Worm (Caenorhabditis elegans) whole organism, L1 larva: Measurements from ENCODE around the gene ncx-6.
A peak's percentile ranks its signal among the peaks of the same experiment; 100 is the strongest.

Experiments used
- aha-1 ChIP-seq: fragments of 150-350 bp; optimal IDR thresholded peaks from 2 replicates; lab custom pipeline; 2014; ENCODE audit warnings: missing biosample characterization, missing genetic modification characterization
- alr-1 ChIP-seq: fragments of 200-800 bp; sonication (Bioruptor generic); optimal IDR thresholded peaks from 2 replicates; lab custom pipeline; 2018; ENCODE audit warnings: borderline replicate concordance, mild to moderate bottlenecking, missing genetic modification characterization, missing compliant biosample characterization
- aly-2 ChIP-seq: fragments of 150-350 bp; optimal IDR thresholded peaks from 2 replicates; lab custom pipeline; 2014; ENCODE audit warnings: missing biosample characterization, missing genetic modification characterization
- ama-1 ChIP-seq: fragments of 150-350 bp; optimal IDR thresholded peaks from 2 replicates; lab custom pipeline; 2014
- ceh-82 ChIP-seq, 3 experiments: fragments of 150-350 bp in 1 of 3; sonication (generic microtip) in 2 of 3; optimal IDR thresholded peaks; 2 replicates each; lab custom pipeline; 2014 to 2017; ENCODE audit warnings: missing biosample characterization in 3 of 3, missing genetic modification characterization in 3 of 3
- ceh-88 ChIP-seq: fragments of 200-800 bp; sonication (Bioruptor generic); IDR thresholded peaks from 2 replicates; pipeline ENCODE4 v1.3.6; 2022; ENCODE audit warnings: missing genetic modification characterization, missing compliant biosample characterization
- ceh-90 ChIP-seq: sonication (generic microtip); optimal IDR thresholded peaks from 2 replicates; lab custom pipeline; 2016; ENCODE audit warnings: missing genetic modification characterization, missing compliant biosample characterization
- ces-1 ChIP-seq: fragments of 150-350 bp; optimal IDR thresholded peaks from 2 replicates; lab custom pipeline; 2014; ENCODE audit warnings: missing biosample characterization, missing genetic modification reagents, missing genetic modification characterization
- efl-1 ChIP-seq, 4 experiments: fragments of 150-350 bp; optimal IDR thresholded peaks in 3 of 4; peaks in 1 of 4; 1 replicate in 1 of 4; 2 replicates in 3 of 4; lab custom pipeline; 2014; ENCODE audit warnings: missing biosample characterization in 2 of 4, missing genetic modification characterization in 2 of 4, missing genetic modification reagents in 2 of 4
- efl-3 ChIP-seq: fragments of 200-800 bp; sonication (Bioruptor generic); optimal IDR thresholded peaks from 2 replicates; lab custom pipeline; 2018; ENCODE audit warnings: mild to moderate bottlenecking, missing genetic modification characterization, missing compliant biosample characterization
- egl-27 ChIP-seq, 2 experiments: fragments of 150-350 bp in 1 of 2; sonication (generic microtip); optimal IDR thresholded peaks; 3 replicates each; lab custom pipeline; 2017 to 2018; ENCODE audit warnings: missing biosample characterization in 2 of 2, missing genetic modification characterization in 2 of 2, missing genetic modification reagents in 2 of 2
- elt-2 ChIP-seq: sonication (generic microtip); optimal IDR thresholded peaks from 2 replicates; lab custom pipeline; 2016; ENCODE audit warnings: missing genetic modification characterization, mild to moderate bottlenecking, inconsistent platforms, missing compliant biosample characterization, missing genetic modification reagents
- elt-3 ChIP-seq, 6 experiments: fragments of 150-350 bp in 1 of 6; sonication (generic microtip); optimal IDR thresholded peaks; 2 replicates each; lab custom pipeline; 2017 to 2018; ENCODE audit warnings: missing biosample characterization in 6 of 6, missing genetic modification characterization in 6 of 6, inconsistent platforms in 1 of 6
- ets-5 ChIP-seq: fragments of 200-800 bp; sonication (Bioruptor generic); IDR thresholded peaks from 2 replicates; pipeline ENCODE4 v1.3.6; 2022; ENCODE audit warnings: missing genetic modification characterization, missing compliant biosample characterization
- fkh-4 ChIP-seq: sonication (generic microtip); optimal IDR thresholded peaks from 2 replicates; lab custom pipeline; 2016; ENCODE audit warnings: missing compliant biosample characterization, missing genetic modification characterization, borderline replicate concordance
- grh-1 ChIP-seq: fragments of 200-800 bp; sonication (Bioruptor generic); IDR thresholded peaks from 2 replicates; pipeline ENCODE4 v1.3.6; 2022; ENCODE audit warnings: missing genetic modification reagents, missing genetic modification characterization, missing compliant biosample characterization
- hlh-4 ChIP-seq: sonication (generic microtip); optimal IDR thresholded peaks from 2 replicates; lab custom pipeline; 2016; ENCODE audit warnings: mild to moderate bottlenecking, missing genetic modification characterization, missing compliant biosample characterization
- irx-1 ChIP-seq: sonication (generic microtip); optimal IDR thresholded peaks from 2 replicates; lab custom pipeline; 2016; ENCODE audit warnings: missing genetic modification characterization, missing compliant biosample characterization
- jun-1 ChIP-seq: fragments of 150-350 bp; optimal IDR thresholded peaks from 2 replicates; lab custom pipeline; 2014; ENCODE audit warnings: missing biosample characterization, missing genetic modification reagents, missing genetic modification characterization
- lin-13 ChIP-seq: fragments of 150-350 bp; optimal IDR thresholded peaks from 2 replicates; lab custom pipeline; 2014; ENCODE audit warnings: missing biosample characterization, missing genetic modification reagents, missing genetic modification characterization
- lin-14 ChIP-seq: fragments of 200-800 bp; sonication (Bioruptor generic); optimal IDR thresholded peaks from 2 replicates; lab custom pipeline; 2018; ENCODE audit warnings: mild to moderate bottlenecking, missing genetic modification characterization, moderate library complexity, missing compliant biosample characterization
- lin-39 ChIP-seq: fragments of 150-350 bp; optimal IDR thresholded peaks from 2 replicates; lab custom pipeline; 2014; ENCODE audit warnings: missing biosample characterization, missing genetic modification reagents, missing genetic modification characterization
- lir-3 ChIP-seq: sonication (generic microtip); optimal IDR thresholded peaks from 2 replicates; lab custom pipeline; 2016; ENCODE audit warnings: mild to moderate bottlenecking, missing genetic modification characterization, moderate library complexity, missing compliant biosample characterization; ENCODE audit not compliant: poor library complexity
- lsy-2 ChIP-seq, 2 experiments: fragments of 150-350 bp; optimal IDR thresholded peaks; 2 replicates each; lab custom pipeline; 2014; ENCODE audit warnings: missing biosample characterization in 2 of 2, missing genetic modification characterization in 2 of 2
- mab-9 ChIP-seq: fragments of 200-800 bp; sonication (Bioruptor generic); IDR thresholded peaks from 2 replicates; pipeline ENCODE4 v1.3.6; 2022; ENCODE audit warnings: missing genetic modification reagents, missing genetic modification characterization, missing compliant biosample characterization
- mef-2 ChIP-seq: fragments of 150-350 bp; optimal IDR thresholded peaks from 2 replicates; lab custom pipeline; 2014; ENCODE audit warnings: missing biosample characterization, missing genetic modification characterization
- mep-1 ChIP-seq: fragments of 150-350 bp; optimal IDR thresholded peaks from 2 replicates; lab custom pipeline; 2014; ENCODE audit warnings: missing biosample characterization, missing genetic modification characterization
- nhr-19 ChIP-seq: fragments of 200-800 bp; sonication (Bioruptor generic); conservative IDR thresholded peaks from 2 replicates; pipeline ENCODE4 v1.3.6; 2022; ENCODE audit warnings: missing genetic modification characterization, missing compliant biosample characterization
- nhr-20 ChIP-seq: sonication (generic microtip); optimal IDR thresholded peaks from 2 replicates; lab custom pipeline; 2016; ENCODE audit warnings: mild to moderate bottlenecking, missing genetic modification characterization, missing compliant biosample characterization
- nhr-28 ChIP-seq: fragments of 150-350 bp; optimal IDR thresholded peaks from 2 replicates; lab custom pipeline; 2014; ENCODE audit warnings: missing biosample characterization, missing genetic modification characterization
- nhr-47 ChIP-seq: sonication (generic microtip); optimal IDR thresholded peaks from 2 replicates; lab custom pipeline; 2016; ENCODE audit warnings: mild to moderate bottlenecking, missing genetic modification characterization, moderate library complexity, missing compliant biosample characterization
- nhr-71 ChIP-seq: sonication (generic microtip); optimal IDR thresholded peaks from 2 replicates; lab custom pipeline; 2016; ENCODE audit warnings: mild to moderate bottlenecking, missing genetic modification characterization, moderate library complexity, missing compliant biosample characterization
- nhr-77 ChIP-seq: fragments of 150-350 bp; optimal IDR thresholded peaks from 2 replicates; lab custom pipeline; 2014; ENCODE audit warnings: missing biosample characterization, missing genetic modification characterization
- nhr-84 ChIP-seq: sonication (generic microtip); optimal IDR thresholded peaks from 2 replicates; lab custom pipeline; 2017; ENCODE audit warnings: missing biosample characterization, missing genetic modification characterization
- pax-3 ChIP-seq: fragments of 200-800 bp; sonication (Bioruptor generic); optimal IDR thresholded peaks from 2 replicates; lab custom pipeline; 2018; ENCODE audit warnings: mild to moderate bottlenecking, missing genetic modification characterization, moderate library complexity, missing compliant biosample characterization
- rnt-1 ChIP-seq: sonication (generic microtip); optimal IDR thresholded peaks from 2 replicates; lab custom pipeline; 2016; ENCODE audit warnings: mild to moderate bottlenecking, missing genetic modification characterization, moderate library complexity, missing compliant biosample characterization
- sox-4 ChIP-seq: sonication (generic microtip); optimal IDR thresholded peaks from 2 replicates; lab custom pipeline; 2016; ENCODE audit warnings: missing genetic modification characterization, missing compliant biosample characterization
- sup-37 ChIP-seq: fragments of 200-800 bp; sonication (Bioruptor generic); optimal IDR thresholded peaks from 2 replicates; lab custom pipeline; 2018; ENCODE audit warnings: mild to moderate bottlenecking, missing genetic modification characterization, missing compliant biosample characterization
- swsn-7 ChIP-seq: sonication (generic microtip); optimal IDR thresholded peaks from 2 replicates; lab custom pipeline; 2016; ENCODE audit warnings: missing genetic modification characterization, missing compliant biosample characterization
- tbx-2 ChIP-seq: sonication (generic microtip); optimal IDR thresholded peaks from 2 replicates; lab custom pipeline; 2016; ENCODE audit warnings: missing genetic modification characterization, missing compliant biosample characterization
- tlp-1 ChIP-seq: fragments of 150-350 bp; optimal IDR thresholded peaks from 2 replicates; lab custom pipeline; 2014; ENCODE audit warnings: missing biosample characterization, missing genetic modification characterization
- unc-130 ChIP-seq: fragments of 150-350 bp; optimal IDR thresholded peaks from 2 replicates; lab custom pipeline; 2017; ENCODE audit warnings: missing biosample characterization, missing genetic modification characterization, inconsistent platforms
- unc-98 ChIP-seq: fragments of 200-800 bp; sonication (Bioruptor generic); IDR thresholded peaks from 2 replicates; pipeline ENCODE4 v1.3.6; 2022; ENCODE audit warnings: missing genetic modification characterization, missing compliant biosample characterization
- vab-15 ChIP-seq: sonication (generic microtip); optimal IDR thresholded peaks from 2 replicates; lab custom pipeline; 2017; ENCODE audit warnings: missing genotype, mild to moderate bottlenecking, missing genetic modification characterization, missing compliant biosample characterization
- xbp-1 ChIP-seq: sonication (generic microtip); optimal IDR thresholded peaks from 2 replicates; lab custom pipeline; 2016; ENCODE audit warnings: missing genetic modification characterization, missing compliant biosample characterization
- zip-4 ChIP-seq: fragments of 200-800 bp; sonication (Bioruptor generic); optimal IDR thresholded peaks from 2 replicates; lab custom pipeline; 2018; ENCODE audit warnings: mild to moderate bottlenecking, missing genetic modification characterization, moderate library complexity, missing compliant biosample characterization
- ztf-4 ChIP-seq: fragments of 150-350 bp; optimal IDR thresholded peaks from 2 replicates; lab custom pipeline; 2014; ENCODE audit warnings: missing biosample characterization, missing genetic modification characterization

Gene ncx-6

ce11 chrIII:9664484-9665221 is 49.1 kb downstream of the ncx-6 start (continued):
- TF ChIP-seq sup-37 (GFP tag; lab: Kevin White, UChicago) = no peak
- no peak for TF ChIP-seq lsy-2 (tag; optimal IDR thresholded peaks at IDR 0.05; lab: Kevin White, UChicago)
- TF ChIP-seq grh-1 (GFP tag; lab: Robert Waterston, UW) = no peak
- no peak for TF ChIP-seq nhr-28 (tag; lab: Kevin White, UChicago)
- no peak for TF ChIP-seq ama-1 (lab: Kevin White, UChicago)
- TF ChIP-seq ztf-4 (tag; lab: Kevin White, UChicago) = no peak
- peak in 1 of 3 experiments; percentile 15 for TF ChIP-seq ceh-82 (tag; optimal IDR thresholded peaks at IDR 0.05; lab: Kevin White, UChicago)
- TF ChIP-seq unc-98 = no peak
- no peak for TF ChIP-seq pax-3 (tag; lab: Kevin White, UChicago)
- TF ChIP-seq irx-1 (tag; lab: Kevin White, UChicago) = no peak
- TF ChIP-seq lin-14 (GFP tag; lab: Kevin White, UChicago) = peak; percentile 86
- peak; percentile 49 for TF ChIP-seq nhr-20
- no peak for TF ChIP-seq ceh-88 (GFP tag; lab: Robert Waterston, UW)
- no peak for TF ChIP-seq tlp-1 (tag; lab: Kevin White, UChicago)
- TF ChIP-seq nhr-47 (tag; lab: Kevin White, UChicago) = no peak
- TF ChIP-seq egl-27 (tag; optimal IDR thresholded peaks at IDR 0.05; lab: Kevin White, UChicago) = no peak
- no peak for TF ChIP-seq lin-39 (tag; lab: Kevin White, UChicago)
- TF ChIP-seq vab-15 (tag; lab: Kevin White, UChicago) = no peak
- TF ChIP-seq nhr-77 (tag; lab: Kevin White, UChicago) = no peak
- no peak for TF ChIP-seq tbx-2
- no peak for TF ChIP-seq ceh-90 (tag; lab: Kevin White, UChicago)
- peak in 1 of 6 experiments; percentile 10 for TF ChIP-seq elt-3 (tag; optimal IDR thresholded peaks at IDR 0.05; lab: Kevin White, UChicago)
- TF ChIP-seq efl-3 (GFP tag; lab: Kevin White, UChicago) = no peak
- TF ChIP-seq alr-1 = no peak
- TF ChIP-seq nhr-84 (tag; lab: Kevin White, UChicago) = no peak
- TF ChIP-seq efl-1 (optimal IDR thresholded peaks at IDR 0.05; lab: Kevin White, UChicago) = no peak
- TF ChIP-seq efl-1 (GFP tag; optimal IDR thresholded peaks at IDR 0.05 in 1 of 2; lab: Kevin White, UChicago) = no peak
- no peak for TF ChIP-seq hlh-4 (tag; lab: Kevin White, UChicago)
- peak; percentile 68 for TF ChIP-seq nhr-71
- peak; percentile 42 for TF ChIP-seq rnt-1
- TF ChIP-seq sox-4 (tag; lab: Kevin White, UChicago) = no peak
- TF ChIP-seq ets-5 (GFP tag; lab: Robert Waterston, UW) = no peak
- no peak for TF ChIP-seq swsn-7 (tag; lab: Kevin White, UChicago)
- TF ChIP-seq xbp-1 (tag; lab: Kevin White, UChicago) = no peak
- TF ChIP-seq lir-3 (tag; lab: Kevin White, UChicago) = no peak
- TF ChIP-seq ces-1 (GFP tag; lab: Kevin White, UChicago) = peak; percentile 20
- no peak for TF ChIP-seq mep-1
- no peak for TF ChIP-seq aly-2 (tag; lab: Kevin White, UChicago)
- TF ChIP-seq unc-130 = no peak
- TF ChIP-seq fkh-4 = no peak
- no peak for TF ChIP-seq lin-13
- TF ChIP-seq nhr-19 = peak; percentile 48; the same call in 1 of the 2 replicates
- no peak for TF ChIP-seq mab-9 (GFP tag; lab: Robert Waterston, UW)
- TF ChIP-seq mef-2 (tag; lab: Kevin White, UChicago) = no peak
- no peak for TF ChIP-seq zip-4 (GFP tag; lab: Kevin White, UChicago)
- TF ChIP-seq elt-2 (tag; lab: Kevin White, UChicago) = no peak
- TF ChIP-seq jun-1 (tag; lab: Kevin White, UChicago) = no peak
- TF ChIP-seq aha-1 = no peak
